Worm (Caenorhabditis elegans): ENCODE results near the gene ZC196.2.

DNA sequence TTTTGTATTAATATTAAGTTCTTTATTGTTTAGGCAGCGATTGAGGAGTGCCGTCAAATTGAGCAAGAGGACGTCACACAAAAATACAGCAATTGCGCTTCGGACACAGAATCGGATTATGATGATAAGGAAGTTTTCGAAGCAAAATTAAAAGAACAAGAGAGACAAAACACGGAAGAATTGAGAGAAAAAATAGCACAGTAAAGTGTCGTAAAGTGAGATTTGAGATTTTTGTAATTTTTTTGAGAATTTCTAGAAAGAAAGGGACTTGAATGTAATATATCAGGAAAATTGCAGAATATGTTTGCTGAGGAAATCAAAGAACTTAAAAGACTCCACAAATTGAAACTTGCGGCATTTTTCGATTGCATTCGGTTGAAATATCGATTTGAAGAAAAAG, 15.4 kb downstream of the ZC196.2 start, which contains the start of gene B0507.4:
- no peak for TF ChIP-seq ref-1 (GFP tag; conservative IDR thresholded peaks at IDR 0.05)
- no peak for TF ChIP-seq T22C8.4 (GFP tag; IDR thresholded peaks at IDR 0.05)
